Worm (Caenorhabditis elegans): Measurements from ENCODE around the gene W02D7.6.

ce11 chrV:8278830-8279229 is 22.5 kb downstream of the W02D7.6 start, which contains the start of gene str-136:
- TF ChIP-seq him-1 (tag; optimal IDR thresholded peaks at IDR 0.05) (no peak), dao-5 (tag; optimal IDR thresholded peaks at IDR 0.05) (no peak)
